Worm (Caenorhabditis elegans): ENCODE measurements around the gene C23G10.5.

C23G10.5 gene

DNA sequence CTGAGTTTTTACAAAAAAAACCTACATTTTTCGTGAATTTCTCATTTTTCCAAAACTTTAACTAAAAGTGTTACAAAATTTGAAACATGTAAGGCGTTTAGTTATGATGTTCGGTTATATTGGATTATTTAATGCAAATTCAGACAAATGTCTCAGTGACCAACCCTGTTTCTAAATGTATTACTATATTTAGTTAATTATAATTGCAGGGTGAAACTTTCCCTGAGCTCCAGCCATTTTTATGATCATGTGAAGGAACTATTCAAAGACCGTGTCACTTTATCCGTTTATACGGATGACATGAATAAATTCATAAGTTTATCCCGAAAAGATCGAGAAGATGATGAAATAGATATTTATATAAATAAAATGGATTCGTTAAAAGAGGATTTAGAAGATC, at the start of gene C23G10.5:
TSS of gene C23G10.5 (plus strand) at position 301 of the 400 bp plus-strand sequence.
- no peak for TF ChIP-seq unc-62 (GFP tag; optimal IDR thresholded peaks at IDR 0.05)

DNA sequence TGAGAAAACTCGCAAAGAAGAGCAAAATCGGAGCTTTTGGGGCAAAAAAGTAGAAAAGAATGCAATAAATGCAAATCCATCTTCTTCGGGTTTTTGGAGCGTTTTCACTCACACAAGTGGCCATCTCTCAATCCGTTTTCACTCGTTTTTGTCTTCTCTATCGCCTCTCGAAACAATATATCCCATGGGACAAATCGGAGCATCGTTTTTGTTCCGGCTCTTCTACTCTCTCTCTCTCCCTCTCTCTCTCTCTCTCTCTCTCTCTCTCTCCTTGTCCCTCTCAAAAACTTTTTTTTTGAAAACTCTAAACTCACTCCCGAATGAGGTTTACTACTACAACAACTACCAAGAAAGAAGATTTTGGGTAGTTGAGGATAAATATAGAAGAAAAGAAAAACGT, 49.4 kb upstream of the C23G10.5 start:
- no peak for TF ChIP-seq unc-62 (GFP tag; optimal IDR thresholded peaks at IDR 0.05)

DNA sequence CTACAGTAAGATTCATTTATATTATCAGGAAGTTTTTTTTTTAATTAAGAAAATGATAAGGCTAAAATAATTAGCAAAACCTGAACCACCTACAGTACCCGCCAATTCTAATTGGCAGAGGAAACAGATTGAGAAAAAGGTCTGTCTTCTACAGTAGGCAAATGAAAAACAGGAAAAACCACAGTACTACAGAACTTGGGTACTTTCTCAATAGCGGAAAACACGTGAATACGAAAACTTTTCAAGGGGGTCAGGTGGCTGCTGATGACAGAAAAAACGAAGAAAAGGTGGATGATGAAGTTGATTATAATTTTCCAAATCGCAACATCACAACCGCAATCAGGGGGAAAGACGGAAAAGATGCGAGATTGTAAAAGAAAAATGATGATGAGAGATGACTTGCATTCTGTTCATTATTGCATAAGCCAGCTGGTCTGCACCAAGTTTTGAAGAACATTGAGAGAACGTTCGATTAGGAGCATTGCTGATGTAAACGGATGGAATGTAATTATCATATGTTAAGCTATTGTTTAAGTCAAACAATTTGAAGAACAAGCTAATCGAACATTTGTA, 46.4 kb upstream of the C23G10.5 start:
- no peak for TF ChIP-seq unc-62 (GFP tag; optimal IDR thresholded peaks at IDR 0.05)

DNA sequence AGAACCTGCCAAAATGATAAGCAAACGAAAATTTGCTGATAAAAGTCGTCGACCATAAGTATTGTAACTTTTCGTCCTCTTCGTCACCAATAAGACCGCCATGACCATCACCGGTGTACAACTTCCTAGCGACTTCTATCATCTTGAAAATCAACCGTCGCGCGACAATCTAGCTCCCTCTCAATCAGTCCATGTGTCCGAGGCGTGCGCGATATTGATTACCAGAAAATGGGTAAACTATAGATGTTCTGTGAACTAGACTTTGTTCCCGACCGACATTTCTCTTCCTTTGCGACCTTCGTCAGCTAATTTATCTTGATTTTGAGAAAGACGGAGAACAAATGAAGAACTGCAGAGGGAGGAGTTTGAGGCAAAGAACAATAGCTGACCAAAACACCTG, 45.6 kb upstream of the C23G10.5 start:
- TF ChIP-seq unc-62 (GFP tag; optimal IDR thresholded peaks at IDR 0.05): no peak

DNA sequence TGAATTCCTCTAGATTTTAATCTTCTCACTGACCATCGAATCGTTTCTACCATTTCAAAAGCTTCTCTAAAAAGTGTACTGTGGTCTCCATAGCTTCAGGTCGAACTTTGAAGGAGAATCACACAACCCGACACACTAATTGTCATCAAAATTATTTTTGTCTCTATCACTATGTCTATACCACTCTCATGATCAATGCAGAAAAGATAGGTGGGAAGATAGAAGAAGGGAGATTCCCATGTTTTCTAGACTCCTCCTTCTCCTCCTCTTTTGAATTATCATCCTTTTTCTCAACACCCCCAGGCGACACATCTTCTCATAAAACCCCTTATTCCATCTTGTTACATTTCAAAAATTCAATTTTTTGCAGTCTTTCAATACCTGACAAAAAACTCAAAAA, 45.0 kb upstream of the C23G10.5 start, which contains the start of gene Y42G9A.3:
TSS of gene Y42G9A.3 (plus strand) at position 363 of the 400 bp plus-strand sequence.
- no peak for TF ChIP-seq unc-62 (GFP tag; optimal IDR thresholded peaks at IDR 0.05)

DNA sequence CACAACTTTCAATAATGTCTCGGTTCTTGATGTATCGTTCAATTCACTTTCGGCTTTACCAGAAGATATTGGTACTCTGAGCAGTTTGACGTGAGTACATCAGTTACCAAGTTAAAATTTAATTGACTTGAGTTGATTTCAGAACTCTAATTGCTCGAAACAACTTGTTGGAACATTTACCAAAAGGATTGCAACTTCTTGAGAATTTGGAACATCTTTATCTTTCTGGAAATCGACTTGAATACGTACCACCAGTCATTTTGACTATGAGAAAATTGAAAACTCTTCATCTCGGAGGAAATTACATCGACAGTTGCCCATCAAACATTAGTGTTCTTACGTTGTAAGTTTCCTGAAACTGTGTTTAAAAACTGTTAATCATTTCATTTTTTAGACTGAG, 44.1 kb upstream of the C23G10.5 start:
- TF ChIP-seq unc-62 (GFP tag; optimal IDR thresholded peaks at IDR 0.05): no peak

DNA sequence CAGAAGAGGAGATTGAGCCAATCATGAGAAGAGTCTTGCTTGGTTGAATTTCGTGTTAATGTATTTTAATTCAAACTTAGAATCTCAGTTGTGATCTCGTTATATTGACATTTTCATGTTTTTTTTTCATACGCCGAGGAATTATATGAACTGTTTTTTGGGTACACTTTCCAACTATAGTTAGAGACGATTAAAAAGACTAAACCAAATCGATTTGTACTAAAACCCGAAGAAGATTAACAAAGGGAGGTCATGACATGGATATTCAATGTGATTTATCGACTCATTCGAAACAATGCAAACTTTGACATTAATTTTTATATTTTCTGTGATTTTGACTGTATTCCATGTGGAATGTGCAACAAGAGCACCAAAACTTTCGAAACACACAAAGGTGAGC, 43.0 kb upstream of the C23G10.5 start, which contains the start of gene Y42G9A.2:
TSS of gene Y42G9A.2 (plus strand) at position 284 of the 400 bp plus-strand sequence.
- no peak for TF ChIP-seq unc-62 (GFP tag; optimal IDR thresholded peaks at IDR 0.05)

DNA sequence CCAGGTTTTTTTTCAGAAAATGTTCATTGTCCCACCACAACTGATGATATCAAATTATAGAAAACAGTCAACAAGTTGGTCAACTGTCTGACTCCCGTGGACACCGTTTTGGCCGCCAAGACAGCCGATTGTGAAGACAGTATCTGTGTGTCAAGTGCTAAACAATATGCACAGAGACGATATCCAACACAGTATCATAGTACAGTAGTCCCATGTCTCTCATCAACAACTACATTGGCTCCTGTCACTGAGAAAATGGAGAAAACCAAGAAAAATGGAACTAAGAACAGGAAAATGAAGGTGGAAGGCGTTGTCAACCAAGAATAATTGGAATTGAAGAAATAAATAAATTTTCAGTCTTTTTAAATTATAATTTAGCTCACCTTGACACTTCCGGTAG, 42.2 kb upstream of the C23G10.5 start:
- no peak for TF ChIP-seq unc-62 (GFP tag; optimal IDR thresholded peaks at IDR 0.05)

DNA sequence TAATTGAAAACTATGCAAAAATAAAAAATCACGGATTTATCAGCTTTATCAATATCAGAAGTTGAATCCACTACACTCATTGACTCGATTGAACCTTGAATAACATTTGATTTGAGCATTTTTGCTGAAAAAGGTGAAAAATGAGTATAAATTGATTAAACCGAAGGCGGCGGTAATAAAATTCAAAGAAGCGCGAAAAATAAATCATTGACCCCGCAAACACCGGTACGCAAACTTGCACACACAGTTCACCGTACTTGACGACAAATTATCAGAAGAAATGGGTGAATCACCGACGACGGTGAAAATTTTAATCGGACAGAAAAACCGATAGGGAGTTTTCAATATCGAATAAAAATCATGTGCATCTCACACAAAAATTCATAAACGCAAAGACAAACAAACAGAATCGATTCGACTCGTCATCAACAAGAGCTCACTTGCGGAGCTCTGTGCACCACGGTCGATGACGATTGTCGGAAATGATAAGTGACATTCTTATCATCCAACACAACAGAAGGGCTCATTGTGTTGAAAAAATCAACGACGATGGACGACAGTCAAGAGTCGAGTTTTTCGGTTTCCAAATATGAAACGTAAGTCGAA, 41.3 kb upstream of the C23G10.5 start, which contains the start of the genes wht-7 and Y42G9A.1:
TSS of gene wht-7 (minus strand) at position 131 of the 606 bp plus-strand sequence.
TSS of gene Y42G9A.1 (plus strand) at position 495 of the 606 bp plus-strand sequence.
- no peak for TF ChIP-seq unc-62 (GFP tag; optimal IDR thresholded peaks at IDR 0.05)

DNA sequence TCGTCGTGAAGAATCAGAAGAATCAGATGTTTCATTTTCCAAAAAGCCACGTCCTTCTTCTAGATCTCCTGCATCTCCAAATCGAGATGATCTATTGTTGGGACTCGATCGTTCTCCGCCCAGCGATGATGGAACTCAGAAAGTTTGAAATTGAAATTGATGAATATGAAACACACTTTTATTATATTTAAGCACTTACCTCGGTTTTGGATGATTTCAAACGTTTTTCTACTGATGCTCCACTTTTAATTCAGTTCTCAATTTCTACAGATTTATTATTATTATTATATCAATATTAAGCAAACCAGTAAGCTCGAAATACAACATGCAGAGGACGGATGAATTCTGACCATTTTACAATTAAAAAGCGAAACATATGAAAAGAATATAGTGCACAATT, 36.3 kb upstream of the C23G10.5 start:
- TF ChIP-seq unc-62 (GFP tag; optimal IDR thresholded peaks at IDR 0.05): no peak

DNA sequence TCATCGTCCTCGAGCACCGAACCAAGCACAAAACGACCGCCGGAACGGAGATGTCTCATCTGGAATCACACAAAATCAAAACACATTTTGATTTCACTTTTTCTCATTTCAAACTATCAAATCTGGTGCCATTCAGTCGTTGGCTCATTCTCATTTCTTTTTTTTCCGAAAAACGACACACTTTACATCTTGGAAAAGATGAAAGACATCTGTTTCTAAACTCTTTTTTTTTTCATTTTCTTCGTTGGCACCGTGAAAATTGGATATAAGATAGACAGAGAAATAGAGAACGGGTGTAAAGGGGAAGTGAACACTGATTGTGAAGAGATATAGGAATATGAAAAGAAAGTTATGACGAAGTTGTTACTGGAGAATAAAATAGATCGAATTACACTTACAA, 35.1 kb upstream of the C23G10.5 start:
- no peak for TF ChIP-seq unc-62 (GFP tag; optimal IDR thresholded peaks at IDR 0.05)

DNA sequence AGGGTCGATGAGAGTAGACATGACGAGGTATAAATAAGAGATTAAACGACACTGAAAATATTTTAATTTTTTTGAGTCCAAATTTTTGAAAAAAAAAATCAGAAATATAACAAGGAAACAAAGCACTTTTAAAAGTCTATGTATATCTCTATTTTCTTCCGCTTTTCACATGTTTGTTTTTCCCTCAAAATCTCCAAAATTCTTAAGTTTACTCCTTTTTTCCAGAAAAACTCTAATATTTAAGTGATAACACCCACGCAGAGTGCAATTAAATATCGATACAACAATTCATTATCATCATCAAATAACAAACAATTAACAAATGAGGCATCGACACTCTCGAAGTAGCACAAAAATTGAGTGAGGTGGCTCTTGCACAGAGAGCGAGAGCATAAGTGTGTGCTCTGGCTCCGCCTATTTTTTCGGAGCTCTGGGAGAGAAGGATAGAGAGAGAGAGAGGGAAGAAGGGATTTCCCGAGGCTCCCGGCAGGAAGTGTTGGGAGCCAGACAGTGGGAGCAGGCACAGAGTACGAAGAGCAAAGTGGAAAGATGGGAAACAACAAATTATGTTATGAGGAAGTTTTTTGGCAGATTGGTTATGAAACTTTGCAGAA, 33.1 kb upstream of the C23G10.5 start, which contains the start of gene anmt-2:
TSS of gene anmt-2 (minus strand) at position 51 of the 614 bp plus-strand sequence.
- TF ChIP-seq unc-62 (GFP tag; optimal IDR thresholded peaks at IDR 0.05): no peak

DNA sequence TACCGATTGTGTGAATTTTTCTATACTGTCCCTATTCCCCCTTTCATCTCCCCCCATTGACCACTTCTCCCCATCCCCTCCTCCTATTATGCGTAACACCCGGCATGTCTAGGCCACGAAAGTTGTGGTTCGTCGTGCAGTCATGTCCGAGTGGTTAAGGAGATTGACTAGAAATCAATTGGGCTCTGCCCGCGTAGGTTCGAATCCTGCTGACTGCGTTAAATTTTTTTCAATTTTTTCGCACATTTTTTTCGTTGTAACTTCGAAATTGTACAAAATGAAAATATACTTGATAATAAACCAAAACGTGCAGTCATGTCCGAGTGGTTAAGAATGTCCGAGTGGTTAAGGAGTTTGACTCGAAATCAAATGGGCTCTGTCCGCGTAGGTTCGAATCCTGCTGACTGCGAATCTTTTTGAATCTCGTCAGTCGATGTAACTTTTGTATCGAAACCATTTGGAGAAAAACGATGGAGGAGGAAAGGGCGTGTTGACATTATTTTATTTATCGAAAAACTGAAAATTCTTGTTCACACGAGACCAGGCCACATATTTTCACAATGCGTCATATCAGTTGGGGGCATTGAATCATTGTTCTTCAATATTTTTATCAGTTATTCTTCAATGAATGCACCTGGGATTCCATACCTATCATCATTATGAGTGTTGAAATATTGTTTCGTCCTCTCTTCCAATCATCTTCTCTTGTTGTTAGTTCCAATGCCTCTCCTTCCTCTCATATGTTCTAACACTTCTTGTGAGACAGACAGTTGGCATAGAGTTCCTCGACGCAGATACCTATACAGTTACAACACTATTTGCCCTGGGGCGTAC, 32.1 kb upstream of the C23G10.5 start, which contains the start of gene nfm-1:
TSS of gene nfm-1 (plus strand) at position 812 of the 834 bp plus-strand sequence.
- TF ChIP-seq unc-62 (GFP tag; optimal IDR thresholded peaks at IDR 0.05): no peak

DNA sequence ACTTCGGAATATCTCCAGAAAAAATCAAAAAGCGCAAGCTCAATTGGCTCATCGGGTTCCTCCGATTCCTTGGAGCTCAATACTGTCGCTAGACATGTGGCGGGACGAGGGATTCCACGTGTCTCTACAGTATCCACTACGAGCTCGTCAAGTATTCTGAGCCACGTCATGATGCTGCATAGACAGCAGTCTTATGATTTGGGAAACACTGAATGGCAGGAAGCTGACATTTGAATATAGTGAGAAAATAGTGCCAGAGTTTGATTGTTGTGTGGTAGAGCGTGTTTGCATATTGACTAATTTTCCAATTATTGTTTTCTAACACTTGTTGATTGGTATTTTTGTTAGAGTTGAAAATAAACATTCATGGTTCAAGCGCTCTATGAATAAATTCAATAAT, 27.5 kb upstream of the C23G10.5 start:
- TF ChIP-seq unc-62 (GFP tag; optimal IDR thresholded peaks at IDR 0.05): no peak

DNA sequence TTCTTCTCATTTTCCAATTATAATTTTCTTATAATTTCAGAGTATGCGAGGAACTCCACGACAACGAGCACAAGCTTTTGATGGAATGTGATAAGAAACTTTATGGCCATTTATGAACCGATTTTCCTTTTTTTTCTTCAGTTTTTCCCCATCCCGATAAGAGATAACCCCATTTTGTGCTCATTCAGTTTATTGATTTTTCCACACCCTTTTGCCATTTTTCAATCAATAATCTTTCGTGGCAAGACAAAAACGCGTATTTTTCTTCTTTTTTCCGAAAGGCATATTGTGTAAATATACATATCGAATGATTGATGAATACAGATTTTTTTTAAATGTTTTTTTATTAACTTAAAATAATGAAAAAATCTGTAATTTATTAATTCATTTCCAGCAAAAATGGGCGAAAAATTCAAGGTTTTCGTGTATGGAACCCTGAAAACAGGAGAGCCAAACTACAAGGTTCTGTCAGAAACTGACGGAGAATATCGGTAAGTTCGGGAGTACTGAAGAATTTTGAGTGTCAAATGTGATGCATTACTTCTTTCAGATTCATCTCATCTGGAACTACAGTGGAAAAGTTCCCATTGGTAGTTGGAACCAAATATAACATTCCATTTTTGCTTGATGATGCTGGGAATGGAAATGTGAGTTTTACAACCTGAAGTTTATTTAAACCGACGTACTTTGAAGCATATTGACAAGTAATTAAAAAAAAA, 26.5 kb upstream of the C23G10.5 start, which contains the start of gene F42A10.9:
TSS of gene F42A10.9 (plus strand) at position 321 of the 719 bp plus-strand sequence.
- TF ChIP-seq unc-62 (GFP tag; optimal IDR thresholded peaks at IDR 0.05): no peak

Measured in whole organism, dauer.